Worm (Caenorhabditis elegans) whole organism, L2 larva: ENCODE data around the gene F43D2.7.

Experiments used
- F13H6.1 ChIP-seq: sonication (generic microtip); optimal IDR thresholded peaks from 2 replicates; lab custom pipeline; 2016; ENCODE audit warnings: missing genetic modification characterization, missing compliant biosample characterization
- ZK546.5 ChIP-seq: sonication (generic microtip); optimal IDR thresholded peaks from 2 replicates; lab custom pipeline; 2017; ENCODE audit warnings: missing biosample characterization, missing genetic modification characterization
- elt-3 ChIP-seq: sonication (generic microtip); optimal IDR thresholded peaks from 2 replicates; lab custom pipeline; 2017; ENCODE audit warnings: missing biosample characterization, missing genetic modification characterization
- lin-11 ChIP-seq: fragments of 150-350 bp; sonication (generic microtip); optimal IDR thresholded peaks from 2 replicates; lab custom pipeline; 2014; ENCODE audit warnings: missing biosample characterization, missing genetic modification characterization, inconsistent platforms, mixed read lengths
- lin-39 ChIP-seq: fragments of 150-350 bp; optimal IDR thresholded peaks from 2 replicates; lab custom pipeline; 2014; ENCODE audit warnings: missing biosample characterization, missing genetic modification reagents, missing genetic modification characterization
- mbf-1 ChIP-seq: sonication (generic microtip); optimal IDR thresholded peaks from 2 replicates; lab custom pipeline; 2017; ENCODE audit warnings: missing biosample characterization, missing genetic modification characterization
- mdl-1 ChIP-seq, 2 experiments: fragments of 150-350 bp in 1 of 2; sonication (generic microtip) in 1 of 2; optimal IDR thresholded peaks; 2 replicates each; lab custom pipeline; 2017; ENCODE audit warnings: missing biosample characterization in 2 of 2, missing genetic modification characterization in 2 of 2
- nhr-23 ChIP-seq: fragments of 150-350 bp; optimal IDR thresholded peaks from 2 replicates; lab custom pipeline; 2014; ENCODE audit warnings: missing biosample characterization, missing genetic modification reagents, missing genetic modification characterization
- nhr-237 ChIP-seq: fragments of 150-350 bp; optimal IDR thresholded peaks from 2 replicates; lab custom pipeline; 2014; ENCODE audit warnings: missing biosample characterization, missing genetic modification characterization
- nhr-6 ChIP-seq: fragments of 150-350 bp; optimal IDR thresholded peaks from 2 replicates; lab custom pipeline; 2014; ENCODE audit warnings: missing biosample characterization, missing genetic modification characterization
- nhr-77 ChIP-seq: fragments of 150-350 bp; optimal IDR thresholded peaks from 2 replicates; lab custom pipeline; 2014; ENCODE audit warnings: missing biosample characterization, missing genetic modification characterization
- sma-9 ChIP-seq, 2 experiments: fragments of 150-350 bp in 1 of 2; sonication (generic microtip) in 1 of 2; optimal IDR thresholded peaks; 2 replicates each; lab custom pipeline; 2014 to 2016; ENCODE audit warnings: missing genetic modification characterization in 2 of 2, mild to moderate bottlenecking in 1 of 2, missing biosample characterization in 1 of 2, missing compliant biosample characterization in 1 of 2, missing genetic modification reagents in 1 of 2, moderate library complexity in 1 of 2
- unc-62 ChIP-seq: fragments of 150-350 bp; optimal IDR thresholded peaks from 2 replicates; lab custom pipeline; 2014; ENCODE audit warnings: missing biosample characterization, missing genetic modification reagents, missing genetic modification characterization

- TF ChIP-seq mbf-1 (no peak), unc-62 (GFP tag; lab: Kevin White, UChicago) (no peak), mdl-1 (tag; optimal IDR thresholded peaks at IDR 0.05; lab: Kevin White, UChicago) (no peak), nhr-77 (tag; lab: Kevin White, UChicago) (no peak), lin-39 (tag; lab: Kevin White, UChicago) (no peak), sma-9 (GFP tag; optimal IDR thresholded peaks at IDR 0.05; lab: Kevin White, UChicago) (no peak), sma-9 (tag; optimal IDR thresholded peaks at IDR 0.05; lab: Kevin White, UChicago) (no peak), elt-3 (tag; lab: Kevin White, UChicago) (no peak), nhr-23 (tag; lab: Kevin White, UChicago) (no peak), F13H6.1 (tag; lab: Kevin White, UChicago) (no peak), ZK546.5 (tag; lab: Kevin White, UChicago) (no peak), nhr-237 (tag; lab: Kevin White, UChicago) (no peak), lin-11 (tag; lab: Kevin White, UChicago) (no peak), nhr-6 (tag; lab: Kevin White, UChicago) (no peak)
These were observed 22.3 kb downstream of the F43D2.7 start for ce11 chrV:14617711-14618110.
